Worm (Caenorhabditis elegans) whole organism, midembryonic: ENCODE measurements around the gene Y51A2A.12.

ENCODE experiments used
- T22C8.4 ChIP-seq: fragments of 200-800 bp; sonication (Bioruptor generic); IDR thresholded peaks from 2 replicates; pipeline ENCODE4 v1.3.6; 2022; ENCODE audit warnings: missing genetic modification characterization, missing compliant biosample characterization
- flt-1 ChIP-seq: fragments of 200-800 bp; sonication (Bioruptor generic); IDR thresholded peaks from 2 replicates; pipeline ENCODE4 v1.3.6; 2022; ENCODE audit warnings: missing genetic modification characterization, missing compliant biosample characterization
- klf-2 ChIP-seq: fragments of 200-800 bp; sonication (Bioruptor generic); conservative IDR thresholded peaks from 2 replicates; pipeline ENCODE4 v1.3.6; 2022; ENCODE audit warnings: missing genetic modification reagents, missing genetic modification characterization, missing compliant biosample characterization
- ref-1 ChIP-seq: fragments of 200-800 bp; sonication (Bioruptor generic); conservative IDR thresholded peaks from 2 replicates; pipeline ENCODE4 v1.3.6; 2022; ENCODE audit warnings: missing genetic modification reagents, missing genetic modification characterization, missing compliant biosample characterization
- tab-1 ChIP-seq: fragments of 200-800 bp; sonication (Bioruptor generic); IDR thresholded peaks from 2 replicates; pipeline ENCODE4 v1.3.6; 2022; ENCODE audit warnings: missing genetic modification characterization, missing compliant biosample characterization
- ztf-23 ChIP-seq: fragments of 200-800 bp; sonication (Bioruptor generic); IDR thresholded peaks from 2 replicates; pipeline ENCODE4 v1.3.6; 2022; ENCODE audit warnings: missing genetic modification reagents, missing genetic modification characterization, missing compliant biosample characterization
- ztf-29 ChIP-seq: fragments of 200-800 bp; sonication (Bioruptor generic); IDR thresholded peaks from 2 replicates; pipeline ENCODE4 v1.3.6; 2022; ENCODE audit warnings: missing genetic modification reagents, missing genetic modification characterization, missing compliant biosample characterization

DNA sequence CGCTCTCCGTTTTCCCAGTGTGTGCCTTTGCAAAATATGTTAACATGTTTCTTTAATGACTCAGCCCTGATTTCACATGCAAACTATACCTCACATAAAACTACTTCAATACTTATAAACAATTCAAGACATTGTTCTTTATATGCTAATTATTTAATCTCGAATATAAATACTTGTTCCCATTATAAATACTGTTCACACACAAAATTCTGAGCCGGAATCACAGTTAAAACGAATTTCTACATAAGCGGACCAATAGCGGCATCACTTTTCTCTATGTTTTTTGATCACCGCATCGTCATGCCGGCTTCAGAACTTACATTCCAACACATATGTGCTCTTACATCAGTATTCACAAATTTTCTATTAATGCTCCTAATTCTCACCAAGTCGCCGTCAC, 37.9 kb upstream of the Y51A2A.12 start, which contains the start of gene R10E8.5:
- TF ChIP-seq tab-1 (no peak), ref-1 (no peak), T22C8.4 (no peak), flt-1 (GFP tag; lab: Robert Waterston, UW) (no peak), ztf-29 (GFP tag; lab: Robert Waterston, UW) (no peak), ztf-23 (no peak), klf-2 (GFP tag; lab: Robert Waterston, UW) (no peak)
